Worm (Caenorhabditis elegans) whole organism, L1 larva: ENCODE measurements around the gene C45G9.10.

Experiments
- aly-2 ChIP-seq: fragments of 150-350 bp; optimal IDR thresholded peaks from 2 replicates; lab custom pipeline; 2014; ENCODE audit warnings: missing biosample characterization, missing genetic modification characterization
- elt-3 ChIP-seq, 6 experiments: fragments of 150-350 bp in 1 of 6; sonication (generic microtip); optimal IDR thresholded peaks; 2 replicates each; lab custom pipeline; 2017 to 2018; ENCODE audit warnings: missing biosample characterization in 6 of 6, missing genetic modification characterization in 6 of 6, inconsistent platforms in 1 of 6
- nhr-237 ChIP-seq: fragments of 150-350 bp; optimal IDR thresholded peaks from 2 replicates; lab custom pipeline; 2014; ENCODE audit warnings: missing biosample characterization, missing genetic modification characterization
- nhr-77 ChIP-seq: fragments of 150-350 bp; optimal IDR thresholded peaks from 2 replicates; lab custom pipeline; 2014; ENCODE audit warnings: missing biosample characterization, missing genetic modification characterization
- pqm-1 ChIP-seq: sonication (generic microtip); optimal IDR thresholded peaks from 3 replicates; lab custom pipeline; 2017; ENCODE audit warnings: missing biosample characterization, missing genetic modification characterization
- zag-1 ChIP-seq: fragments of 150-350 bp; optimal IDR thresholded peaks from 2 replicates; lab custom pipeline; 2014; ENCODE audit warnings: missing biosample characterization, missing genetic modification characterization

DNA sequence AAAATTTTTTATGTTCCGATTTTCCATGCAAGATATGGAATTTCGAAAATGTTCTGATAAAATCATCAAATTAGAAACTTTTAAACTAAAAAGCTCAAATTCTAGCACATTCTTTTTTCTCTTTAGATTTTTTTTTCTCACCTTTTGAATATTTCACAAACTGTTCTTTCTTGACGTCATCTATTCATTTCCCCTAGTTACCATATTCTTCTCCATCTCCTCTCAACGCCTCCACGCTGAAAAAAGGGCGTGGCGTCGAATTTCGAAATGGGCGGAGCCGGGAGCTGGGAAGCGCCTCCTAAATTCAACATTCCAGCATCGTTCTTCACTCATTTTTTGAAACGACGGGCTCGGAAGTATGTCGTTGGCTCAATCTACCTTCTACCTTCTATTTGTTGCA is 19.6 kb downstream of the C45G9.10 start, which contains the start of gene nlp-43:
- no peak for TF ChIP-seq elt-3 (tag; optimal IDR thresholded peaks at IDR 0.05; lab: Kevin White, UChicago)
- no peak for TF ChIP-seq pqm-1 (tag; lab: Kevin White, UChicago)
- no peak for TF ChIP-seq zag-1
- no peak for TF ChIP-seq nhr-77
- TF ChIP-seq nhr-237 (tag; lab: Kevin White, UChicago), result no peak
- TF ChIP-seq aly-2 (tag; lab: Kevin White, UChicago), result no peak
